Worm (Caenorhabditis elegans) whole organism, dauer: ENCODE results near the gene C42D4.13.

Experiments
- unc-62 ChIP-seq: sonication (generic microtip); optimal IDR thresholded peaks from 2 replicates; lab custom pipeline; 2017; ENCODE audit warnings: missing biosample characterization, missing genetic modification reagents, missing genetic modification characterization

C42D4.13 gene

ce11 chrIV:7167983-7168760 lies 19.8 kb downstream of the C42D4.13 start, which contains the start of gene skr-16:
Gene skr-16 (plus strand): TSS chrIV:7168710.
- TF ChIP-seq unc-62, result no peak

DNA sequence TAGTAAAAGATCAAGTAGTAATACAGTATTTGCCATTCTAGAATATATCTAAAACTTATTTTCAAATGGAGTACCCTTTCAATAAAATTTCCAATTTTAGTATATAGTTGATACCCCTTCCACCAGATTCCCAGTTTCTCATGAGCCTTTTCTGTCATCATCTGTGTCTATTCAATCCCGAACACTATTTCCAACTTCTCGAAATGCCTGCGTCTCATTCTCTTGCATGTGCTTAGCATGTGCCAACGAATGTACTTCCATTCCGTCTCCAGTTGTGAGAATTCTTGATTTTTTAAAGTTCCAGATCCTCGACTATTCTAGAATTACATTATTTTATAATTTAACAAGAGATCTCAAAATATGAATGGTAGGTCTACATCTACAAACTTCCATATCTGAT lies 21.4 kb downstream of the C42D4.13 start, which contains the start of gene C42D4.18:
C42D4.18 (plus strand) TSS at position 231 of the 400 bp plus-strand sequence.
- TF ChIP-seq unc-62, result no peak

DNA sequence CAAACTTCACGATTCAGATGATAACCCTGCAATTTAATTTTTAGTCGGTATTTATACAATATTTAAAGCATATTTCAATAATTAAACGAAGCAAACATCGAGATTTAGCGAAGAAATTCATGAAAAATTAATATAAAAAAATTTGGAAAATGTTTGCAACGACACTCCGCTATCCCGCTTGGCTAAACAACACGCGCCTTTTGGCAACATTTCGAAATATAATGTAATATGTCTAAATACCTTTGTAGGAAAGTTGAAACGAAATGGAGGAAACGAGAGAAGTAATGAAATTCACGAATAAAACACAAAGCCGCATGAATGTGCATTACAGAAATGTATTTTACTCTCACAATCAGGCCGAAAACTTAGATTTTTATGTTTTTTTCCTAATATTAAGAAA lies 22.2 kb downstream of the C42D4.13 start, which contains the start of gene rpc-1:
rpc-1 (minus strand) TSS at position 26 of the 400 bp plus-strand sequence.
- TF ChIP-seq unc-62, result no peak

DNA sequence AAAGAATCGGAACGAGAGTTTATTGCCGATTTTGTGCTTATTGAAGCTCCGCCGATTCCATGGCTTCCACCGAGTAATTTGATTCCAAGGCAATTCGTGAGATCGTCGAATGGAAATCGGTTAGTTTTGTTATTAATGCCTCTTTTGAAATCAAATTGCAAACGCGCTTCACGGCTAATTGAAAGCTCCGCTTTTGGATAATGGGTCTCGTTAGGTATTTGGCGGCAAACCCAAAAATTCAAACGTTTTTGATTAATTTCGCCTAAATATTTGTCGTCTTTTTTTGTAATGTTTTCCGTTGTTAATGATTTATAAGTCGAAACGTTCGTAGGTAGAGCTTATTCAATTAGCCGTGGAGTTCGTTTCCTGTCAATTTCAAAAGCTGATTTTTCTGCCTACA lies 28.3 kb downstream of the C42D4.13 start:
- no peak for TF ChIP-seq unc-62

- TF ChIP-seq unc-62, result no peak
Observed at ce11 chrIV:7158161-7158560, 29.8 kb downstream of the C42D4.13 start.

ce11 chrIV:7156356-7156755 lies 31.6 kb downstream of the C42D4.13 start, which contains the start of gene maph-9:
Gene maph-9 (plus strand): TSS chrIV:7156628.
- no peak for TF ChIP-seq unc-62

DNA sequence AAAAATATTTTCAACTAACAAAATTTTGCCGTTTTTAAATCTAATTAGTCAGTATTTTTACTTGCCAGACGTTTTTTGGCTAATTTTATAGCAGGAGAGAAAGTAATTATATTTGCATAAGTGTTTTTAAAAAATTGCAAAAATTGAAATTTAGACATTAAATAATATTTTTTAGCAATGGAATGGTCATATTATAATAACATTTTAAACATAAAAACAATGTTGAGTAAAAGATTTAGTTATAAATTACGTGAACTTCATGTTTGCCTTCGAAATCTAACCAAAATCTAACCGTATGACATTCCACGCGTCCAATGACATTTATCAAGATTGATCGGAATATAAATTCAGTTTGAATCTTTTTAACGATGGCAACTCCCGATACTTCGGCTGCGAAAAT lies 33.6 kb downstream of the C42D4.13 start, which contains the start of gene C34D4.2:
C34D4.2 (plus strand) TSS at position 301 of the 400 bp plus-strand sequence.
- no peak for TF ChIP-seq unc-62

DNA sequence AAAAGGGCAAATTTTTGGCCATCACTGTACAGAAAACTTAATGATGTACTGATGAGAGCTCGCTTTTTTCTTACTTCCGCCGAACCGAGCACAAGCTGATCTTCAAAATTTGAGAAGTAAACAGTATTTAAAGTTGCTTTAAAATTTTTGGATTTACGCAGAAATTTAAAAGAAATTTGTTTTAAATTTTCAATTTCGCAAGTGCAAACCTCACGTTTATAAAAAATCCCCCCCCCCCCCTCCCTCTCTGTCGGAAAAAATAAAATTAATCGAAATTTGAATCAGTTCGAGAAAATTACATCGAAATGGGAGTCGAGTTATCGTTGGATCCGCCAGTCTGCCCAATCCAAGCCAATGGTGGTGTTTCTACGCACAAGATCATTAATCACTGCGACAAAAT lies 34.6 kb downstream of the C42D4.13 start, which contains the start of gene C34D4.3:
C34D4.3 (plus strand) TSS at position 301 of the 400 bp plus-strand sequence.
- TF ChIP-seq unc-62, result no peak

DNA sequence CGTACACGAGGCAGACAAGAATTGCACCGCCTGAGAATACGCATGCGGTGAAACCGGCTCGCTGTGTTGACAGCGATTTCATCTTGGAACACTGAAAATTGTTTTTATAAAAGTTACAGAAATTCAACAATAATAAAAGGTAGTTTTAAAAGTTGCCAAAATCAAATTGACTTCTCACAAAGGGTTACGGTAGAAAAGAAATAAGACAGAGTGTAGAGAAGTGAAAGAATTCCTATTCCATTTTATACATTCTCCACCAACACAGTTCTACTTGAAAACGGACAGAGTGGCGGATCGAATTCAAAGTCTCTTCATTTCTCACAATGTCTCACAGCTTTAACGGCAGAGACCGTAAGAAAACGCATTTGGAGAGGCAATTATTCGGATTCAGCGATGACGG lies 35.5 kb downstream of the C42D4.13 start, which contains the start of gene col-113:
col-113 (minus strand) TSS at position 101 of the 400 bp plus-strand sequence.
- TF ChIP-seq unc-62, result no peak

- no peak for TF ChIP-seq unc-62
Observed at ce11 chrIV:7149020-7149601, 38.8 kb downstream of the C42D4.13 start, which contains the start of gene C34D4.4. Gene C34D4.4 (plus strand): TSS chrIV:7149361.

- no peak for TF ChIP-seq unc-62
Observed at ce11 chrIV:7147722-7148121, 40.2 kb downstream of the C42D4.13 start.

DNA sequence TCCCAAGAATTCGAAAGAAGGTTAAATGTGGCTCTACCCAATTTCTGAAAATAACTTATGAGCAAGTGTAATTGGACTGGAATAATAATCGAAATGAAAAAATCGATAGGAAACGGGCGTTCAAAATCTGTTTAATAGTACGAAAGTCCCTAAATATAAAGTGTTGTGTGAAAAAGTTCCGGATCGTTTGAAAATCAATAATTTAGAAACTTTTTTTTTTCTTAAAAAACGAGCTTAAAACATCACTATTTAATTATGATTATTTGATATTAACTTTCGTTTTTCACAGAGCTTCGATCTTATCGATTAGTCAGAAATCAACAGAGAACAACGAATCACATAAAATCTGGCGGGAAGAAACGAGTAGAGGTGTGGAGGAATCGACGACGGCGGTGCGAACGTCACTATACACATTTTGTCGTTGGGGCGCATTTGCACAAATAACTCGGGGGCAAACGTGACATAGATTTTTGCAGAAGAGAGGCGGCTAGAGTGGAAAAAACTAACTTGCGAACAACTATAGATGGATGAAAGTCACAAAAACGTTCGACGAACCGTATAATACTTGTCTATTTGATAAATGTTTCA lies 43.2 kb downstream of the C42D4.13 start, which contains the start of gene hecd-1:
hecd-1 (minus strand) TSS at position 51 of the 588 bp plus-strand sequence.
- TF ChIP-seq unc-62, result no peak

ce11 chrIV:7139143-7139542 lies 48.8 kb downstream of the C42D4.13 start:
- no peak for TF ChIP-seq unc-62
